Worm (Caenorhabditis elegans): ENCODE measurements around the gene Y32G9A.3.

ce11 chrV:1907350-1907749, 3.9 kb upstream of the Y32G9A.3 start, which contains the start of gene Y32G9A.5:
- no peak for TF ChIP-seq ref-1 (GFP tag; conservative IDR thresholded peaks at IDR 0.05)
- TF ChIP-seq flt-1 (GFP tag; IDR thresholded peaks at IDR 0.05): no peak
- no peak for TF ChIP-seq cog-1 (tag; optimal IDR thresholded peaks at IDR 0.05)
- TF ChIP-seq med-1 (GFP tag; optimal IDR thresholded peaks at IDR 0.05; ENCODE audit: insufficient read depth): no peak
- TF ChIP-seq T22C8.4 (GFP tag; IDR thresholded peaks at IDR 0.05): no peak
- no peak for TF ChIP-seq ztf-23 (GFP tag; IDR thresholded peaks at IDR 0.05)
- TF ChIP-seq klf-2 (GFP tag; conservative IDR thresholded peaks at IDR 0.05): no peak

Measured in whole organism, midembryonic.